Worm (Caenorhabditis elegans) whole organism, L1 larva: ENCODE results near the gene hpo-26.

ENCODE experiments used
- efl-1 ChIP-seq, 4 experiments: fragments of 150-350 bp; optimal IDR thresholded peaks in 3 of 4; peaks in 1 of 4; 1 replicate in 1 of 4; 2 replicates in 3 of 4; lab custom pipeline; 2014; ENCODE audit warnings: missing biosample characterization in 2 of 4, missing genetic modification characterization in 2 of 4, missing genetic modification reagents in 2 of 4
- egl-13 ChIP-seq: sonication (generic microtip); optimal IDR thresholded peaks from 2 replicates; lab custom pipeline; 2016; ENCODE audit warnings: missing genotype, missing genetic modification reagents, missing genetic modification characterization, missing compliant biosample characterization
- egl-27 ChIP-seq, 2 experiments: fragments of 150-350 bp in 1 of 2; sonication (generic microtip); optimal IDR thresholded peaks; 3 replicates each; lab custom pipeline; 2017 to 2018; ENCODE audit warnings: missing biosample characterization in 2 of 2, missing genetic modification characterization in 2 of 2, missing genetic modification reagents in 2 of 2
- jun-1 ChIP-seq: fragments of 150-350 bp; optimal IDR thresholded peaks from 2 replicates; lab custom pipeline; 2014; ENCODE audit warnings: missing biosample characterization, missing genetic modification reagents, missing genetic modification characterization
- lin-39 ChIP-seq: fragments of 150-350 bp; optimal IDR thresholded peaks from 2 replicates; lab custom pipeline; 2014; ENCODE audit warnings: missing biosample characterization, missing genetic modification reagents, missing genetic modification characterization
- nhr-19 ChIP-seq: fragments of 200-800 bp; sonication (Bioruptor generic); conservative IDR thresholded peaks from 2 replicates; pipeline ENCODE4 v1.3.6; 2022; ENCODE audit warnings: missing genetic modification characterization, missing compliant biosample characterization
- tbx-2 ChIP-seq: sonication (generic microtip); optimal IDR thresholded peaks from 2 replicates; lab custom pipeline; 2016; ENCODE audit warnings: missing genetic modification characterization, missing compliant biosample characterization

DNA sequence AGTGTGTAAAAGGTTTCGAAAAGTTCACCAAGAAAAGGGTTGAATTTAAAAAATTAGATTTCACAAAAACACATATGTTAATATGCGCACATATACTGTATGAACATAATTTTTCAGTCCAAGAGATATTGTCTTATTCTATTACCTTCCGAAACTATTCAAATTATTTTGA, 14.7 kb downstream of the hpo-26 start, which contains the start of gene F46E10.3:
- TF ChIP-seq efl-1 (optimal IDR thresholded peaks at IDR 0.05; lab: Kevin White, UChicago): no peak
- peak in 1 of 2 experiments; percentile 75 for TF ChIP-seq efl-1 (GFP tag; optimal IDR thresholded peaks at IDR 0.05 in 1 of 2; lab: Kevin White, UChicago)
- no peak for TF ChIP-seq egl-27 (tag; optimal IDR thresholded peaks at IDR 0.05; lab: Kevin White, UChicago)
- TF ChIP-seq nhr-19 (GFP tag; lab: Robert Waterston, UW): no peak
- no peak for TF ChIP-seq lin-39 (tag; lab: Kevin White, UChicago)
- no peak for TF ChIP-seq jun-1 (tag; lab: Kevin White, UChicago)
- TF ChIP-seq tbx-2 (tag; lab: Kevin White, UChicago): no peak
- no peak for TF ChIP-seq egl-13
